Fruit fly (Drosophila melanogaster) whole organism, embryonic: ENCODE data around the gene AGO2.

Experiments
- Awh ChIP-seq: fragments of 200-800 bp; sonication (Bioruptor generic); IDR thresholded peaks from 2 replicates; pipeline ENCODE4, ENCODE4 v1.3.6; 2022; ENCODE audit warnings: missing biosample characterization, missing genetic modification characterization
- Bteb2 ChIP-seq: fragments of 200-800 bp; sonication (Bioruptor generic); optimal IDR thresholded peaks from 2 replicates; lab custom pipeline; 2016; ENCODE audit warnings: missing biosample characterization, missing genetic modification characterization
- CG10321 ChIP-seq: fragments of 200-800 bp; sonication (Bioruptor generic); IDR thresholded peaks from 2 replicates; pipeline ENCODE4 v1.3.6; 2022; ENCODE audit warnings: missing biosample characterization, missing genetic modification characterization
- CG11696 ChIP-seq: fragments of 200-800 bp; sonication (Bioruptor generic); IDR thresholded peaks from 2 replicates; pipeline ENCODE4 v1.3.6; 2022; ENCODE audit warnings: missing biosample characterization, missing genetic modification characterization
- CG12391 ChIP-seq: fragments of 200-800 bp; sonication (Bioruptor generic); optimal IDR thresholded peaks from 3 replicates; lab custom pipeline; 2018; ENCODE audit warnings: missing biosample characterization, mild to moderate bottlenecking, missing genetic modification characterization, moderate library complexity
- CG13775 ChIP-seq: fragments of 200-800 bp; sonication (Bioruptor generic); optimal IDR thresholded peaks from 3 replicates; lab custom pipeline; 2017; ENCODE audit warnings: missing biosample characterization, mild to moderate bottlenecking, missing genetic modification characterization
- CG16813 ChIP-seq: fragments of 200-800 bp; sonication (Bioruptor generic); IDR thresholded peaks from 3 replicates; pipeline ENCODE4 v1.3.6; 2022; ENCODE audit warnings: missing biosample characterization, missing genetic modification characterization; ENCODE audit not compliant: partially characterized antibody
- CG17385 ChIP-seq: fragments of 200-800 bp; sonication (Bioruptor generic); optimal IDR thresholded peaks from 3 replicates; lab custom pipeline; 2018; ENCODE audit warnings: missing biosample characterization, mild to moderate bottlenecking, missing genetic modification characterization
- CG17802 ChIP-seq: fragments of 200-800 bp; sonication (Bioruptor generic); optimal IDR thresholded peaks from 2 replicates; lab custom pipeline; 2018; ENCODE audit warnings: missing biosample characterization, mild to moderate bottlenecking, missing genetic modification characterization, moderate library complexity
- CG18476 ChIP-seq: fragments of 200-800 bp; sonication (Bioruptor generic); optimal IDR thresholded peaks from 2 replicates; lab custom pipeline; 2016; ENCODE audit warnings: missing biosample characterization, mild to moderate bottlenecking, missing genetic modification characterization
- CG30403 ChIP-seq: fragments of 200-800 bp; sonication (Bioruptor generic); optimal IDR thresholded peaks from 3 replicates; lab custom pipeline; 2016; ENCODE audit warnings: missing biosample characterization, missing genetic modification characterization
- CG31224 ChIP-seq: fragments of 200-800 bp; sonication (Bioruptor generic); IDR thresholded peaks from 2 replicates; pipeline ENCODE4 v1.3.6; 2022; ENCODE audit warnings: missing biosample characterization, missing genetic modification characterization
- CG33557 ChIP-seq: fragments of 200-800 bp; sonication (Bioruptor generic); optimal IDR thresholded peaks from 2 replicates; lab custom pipeline; 2019; ENCODE audit warnings: missing biosample characterization, mild to moderate bottlenecking, missing genetic modification characterization, moderate library complexity
- CG34376 ChIP-seq: fragments of 200-800 bp; sonication (Bioruptor generic); optimal IDR thresholded peaks from 2 replicates; lab custom pipeline; 2018; ENCODE audit warnings: missing biosample characterization, mild to moderate bottlenecking, missing genetic modification characterization
- CG3838 ChIP-seq: fragments of 200-800 bp; sonication (Bioruptor generic); optimal IDR thresholded peaks from 3 replicates; lab custom pipeline; 2016; ENCODE audit warnings: missing biosample characterization, missing genetic modification characterization
- CG3995 ChIP-seq: fragments of 200-800 bp; sonication (Bioruptor generic); optimal IDR thresholded peaks from 3 replicates; lab custom pipeline; 2016; ENCODE audit warnings: missing biosample characterization, missing genetic modification characterization
- CG42726 ChIP-seq: fragments of 200-800 bp; sonication (Bioruptor generic); IDR thresholded peaks from 2 replicates; pipeline ENCODE4 v1.3.6; 2022; ENCODE audit warnings: missing biosample characterization, missing genetic modification characterization; ENCODE audit not compliant: partially characterized antibody
- CG4282 ChIP-seq: fragments of 200-800 bp; sonication (Bioruptor generic); optimal IDR thresholded peaks from 2 replicates; lab custom pipeline; 2016; ENCODE audit warnings: missing biosample characterization, missing genetic modification characterization
- CHES-1-like ChIP-seq: fragments of 200-800 bp; sonication (Bioruptor generic); optimal IDR thresholded peaks from 2 replicates; lab custom pipeline; 2016; ENCODE audit warnings: missing biosample characterization, missing genetic modification characterization
- CTCF ChIP-seq: fragments of 200-800 bp; sonication (Bioruptor generic); optimal IDR thresholded peaks from 2 replicates; lab custom pipeline; 2017; ENCODE audit warnings: missing biosample characterization, mild to moderate bottlenecking, missing genetic modification characterization, moderate library complexity
- CkIIα-i1 ChIP-seq: fragments of 200-800 bp; sonication (Bioruptor generic); IDR thresholded peaks from 2 replicates; pipeline ENCODE4 v1.3.6; 2022; ENCODE audit warnings: missing biosample characterization, missing genetic modification characterization
- H2.0 ChIP-seq: fragments of 200-800 bp; sonication (Bioruptor generic); IDR thresholded peaks from 2 replicates; pipeline ENCODE4 v1.3.6; 2022; ENCODE audit warnings: missing biosample characterization, missing genetic modification characterization
- HLH3B ChIP-seq: fragments of 200-800 bp; sonication (Bioruptor generic); IDR thresholded peaks from 2 replicates; pipeline ENCODE4 v1.3.6; 2022; ENCODE audit warnings: missing biosample characterization, missing genetic modification characterization
- Hsf ChIP-seq: fragments of 200-800 bp; sonication (Bioruptor generic); optimal IDR thresholded peaks from 3 replicates; lab custom pipeline; 2016; ENCODE audit warnings: missing biosample characterization, missing genetic modification characterization
- Kr ChIP-seq: fragments of 200-800 bp; sonication (Bioruptor generic); optimal IDR thresholded peaks from 2 replicates; lab custom pipeline; 2017; ENCODE audit warnings: missing biosample characterization, mild to moderate bottlenecking, missing genetic modification characterization
- MTF-1 ChIP-seq: fragments of 200-800 bp; sonication (Bioruptor generic); optimal IDR thresholded peaks from 2 replicates; lab custom pipeline; 2018; ENCODE audit warnings: missing biosample characterization, mild to moderate bottlenecking, missing genetic modification characterization, borderline replicate concordance
- Mad ChIP-seq: fragments of 200-800 bp; sonication (Bioruptor generic); optimal IDR thresholded peaks from 2 replicates; lab custom pipeline; 2016; ENCODE audit warnings: missing biosample characterization, missing genetic modification characterization
- Neu2 ChIP-seq: fragments of 200-800 bp; sonication (Bioruptor generic); optimal IDR thresholded peaks from 3 replicates; lab custom pipeline; 2016; ENCODE audit warnings: missing biosample characterization, missing genetic modification characterization, borderline replicate concordance
- Nf-YC ChIP-seq: fragments of 200-800 bp; optimal IDR thresholded peaks from 3 replicates; lab custom pipeline; 2019; ENCODE audit warnings: missing biosample characterization, mild to moderate bottlenecking, missing genetic modification characterization, moderate library complexity
- Poxn ChIP-seq: fragments of 200-800 bp; sonication (Bioruptor generic); IDR thresholded peaks from 2 replicates; pipeline ENCODE4 v1.3.6; 2022; ENCODE audit warnings: missing biosample characterization, missing genetic modification characterization
- aop ChIP-seq: fragments of 200-800 bp; sonication (Bioruptor generic); IDR thresholded peaks from 2 replicates; pipeline ENCODE4 v1.3.6; 2022; ENCODE audit warnings: missing biosample characterization, missing genetic modification characterization
- bigmax ChIP-seq: fragments of 200-800 bp; sonication (Bioruptor generic); optimal IDR thresholded peaks from 2 replicates; lab custom pipeline; 2018; ENCODE audit warnings: missing biosample characterization, mild to moderate bottlenecking, missing genetic modification characterization
- cg ChIP-seq: fragments of 200-800 bp; sonication (Bioruptor generic); optimal IDR thresholded peaks from 3 replicates; lab custom pipeline; 2019; ENCODE audit warnings: missing biosample characterization, mild to moderate bottlenecking, missing genetic modification characterization, moderate library complexity
- crc ChIP-seq: fragments of 200-800 bp; sonication (Bioruptor generic); optimal IDR thresholded peaks from 2 replicates; lab custom pipeline; 2016; ENCODE audit warnings: missing biosample characterization, missing genetic modification characterization
- dati ChIP-seq: fragments of 200-800 bp; sonication (Bioruptor generic); IDR thresholded peaks from 2 replicates; pipeline ENCODE4 v1.3.6; 2022; ENCODE audit warnings: missing biosample characterization, missing genetic modification characterization
- disco-r ChIP-seq: fragments of 200-800 bp; sonication (Bioruptor generic); optimal IDR thresholded peaks from 2 replicates; lab custom pipeline; 2016; ENCODE audit warnings: missing biosample characterization, missing genetic modification characterization
- dmrt99B ChIP-seq: fragments of 200-800 bp; sonication (Bioruptor generic); optimal IDR thresholded peaks from 2 replicates; lab custom pipeline; 2018; ENCODE audit warnings: missing biosample characterization, mild to moderate bottlenecking, missing genetic modification characterization, moderate library complexity
- fd102C ChIP-seq: fragments of 200-800 bp; sonication (Bioruptor generic); optimal IDR thresholded peaks from 2 replicates; lab custom pipeline; 2018; ENCODE audit warnings: missing biosample characterization, mild to moderate bottlenecking, missing genetic modification characterization, moderate library complexity
- gcm ChIP-seq: fragments of 200-800 bp; sonication (Bioruptor generic); optimal IDR thresholded peaks from 2 replicates; lab custom pipeline; 2019; ENCODE audit warnings: missing biosample characterization, mild to moderate bottlenecking, missing genetic modification characterization, moderate library complexity
- grau ChIP-seq: fragments of 200-800 bp; optimal IDR thresholded peaks from 3 replicates; lab custom pipeline; 2019; ENCODE audit warnings: missing biosample characterization, mild to moderate bottlenecking, missing genetic modification characterization, moderate library complexity
- insv ChIP-seq, 2 experiments: fragments of 200-800 bp; sonication (Bioruptor generic); optimal IDR thresholded peaks; 3 replicates each; lab custom pipeline; 2016 to 2018; ENCODE audit warnings: missing biosample characterization in 2 of 2, missing genetic modification characterization in 2 of 2
- mld ChIP-seq: fragments of 200-800 bp; sonication (Bioruptor generic); IDR thresholded peaks from 3 replicates; pipeline ENCODE4 v1.3.6; 2022; ENCODE audit warnings: missing biosample characterization, missing genetic modification characterization; ENCODE audit not compliant: partially characterized antibody
- nerfin-2 ChIP-seq: fragments of 200-800 bp; sonication (Bioruptor generic); IDR thresholded peaks from 2 replicates; pipeline ENCODE4 v1.3.6; 2022; ENCODE audit warnings: missing biosample characterization, missing genetic modification characterization; ENCODE audit not compliant: partially characterized antibody
- p53 ChIP-seq: fragments of 200-800 bp; sonication (Bioruptor generic); optimal IDR thresholded peaks from 2 replicates; lab custom pipeline; 2016; ENCODE audit warnings: missing biosample characterization, missing genetic modification characterization
- pb ChIP-seq: fragments of 200-800 bp; sonication (Bioruptor generic); optimal IDR thresholded peaks from 3 replicates; lab custom pipeline; 2016; ENCODE audit warnings: missing biosample characterization, missing genetic modification characterization
- phol ChIP-seq: fragments of 200-800 bp; sonication (Bioruptor generic); optimal IDR thresholded peaks from 3 replicates; lab custom pipeline; 2018; ENCODE audit warnings: missing biosample characterization, mild to moderate bottlenecking, missing genetic modification characterization, moderate library complexity
- sens ChIP-seq: fragments of 200-800 bp; sonication (Bioruptor generic); peaks from one replicate; lab custom pipeline; 2016; ENCODE audit warnings: missing biosample characterization, missing genetic modification characterization
- stwl ChIP-seq: fragments of 200-800 bp; sonication (Bioruptor generic); optimal IDR thresholded peaks from 3 replicates; lab custom pipeline; 2018; ENCODE audit warnings: missing biosample characterization, mild to moderate bottlenecking, missing genetic modification characterization, moderate library complexity
- tio ChIP-seq: fragments of 200-800 bp; sonication (Bioruptor generic); optimal IDR thresholded peaks from 2 replicates; lab custom pipeline; 2017; ENCODE audit warnings: missing biosample characterization, missing genetic modification characterization, inconsistent platforms
- twi ChIP-seq: fragments of 200-800 bp; optimal IDR thresholded peaks from 2 replicates; lab custom pipeline; 2019; ENCODE audit warnings: missing biosample characterization, mild to moderate bottlenecking, missing genetic modification characterization, moderate library complexity
- vvl ChIP-seq: fragments of 200-800 bp; sonication (Bioruptor generic); IDR thresholded peaks from 2 replicates; pipeline ENCODE4 v1.3.6; 2022; ENCODE audit warnings: missing biosample characterization, missing genetic modification characterization
- wek ChIP-seq: fragments of 200-800 bp; sonication (Bioruptor generic); optimal IDR thresholded peaks from 3 replicates; lab custom pipeline; 2018; ENCODE audit warnings: missing biosample characterization, mild to moderate bottlenecking, missing genetic modification characterization, moderate library complexity
- zen2 ChIP-seq: fragments of 200-800 bp; sonication (Bioruptor generic); IDR thresholded peaks from 3 replicates; pipeline ENCODE4 v1.3.6; 2022; ENCODE audit warnings: missing biosample characterization, missing genetic modification characterization; ENCODE audit not compliant: partially characterized antibody

Gene AGO2

dm6 chr3L:15600051-15600450 is 46.1 kb downstream of the AGO2 start (continued):
- TF ChIP-seq CHES-1-like, result no peak
- TF ChIP-seq CG4282 (GFP tag; lab: Kevin White, UChicago), result no peak
- peak; percentile 10 for TF ChIP-seq CG17385 (GFP tag; lab: Kevin White, UChicago)
- TF ChIP-seq tio (GFP tag; lab: Kevin White, UChicago), result no peak
- TF ChIP-seq dati (GFP tag; lab: Robert Waterston, UW), result no peak
- TF ChIP-seq Poxn (GFP tag; lab: Robert Waterston, UW), result no peak
- TF ChIP-seq gcm (GFP tag; lab: Kevin White, UChicago), result no peak
- TF ChIP-seq crc (GFP tag; lab: Kevin White, UChicago), result no peak
- no peak for TF ChIP-seq CG42726 (GFP tag; lab: Robert Waterston, UW)
- TF ChIP-seq phol (tag; lab: Kevin White, UChicago), result peak; percentile 8
- TF ChIP-seq CG31224 (GFP tag; lab: Robert Waterston, UW), result no peak
- TF ChIP-seq CG30403, result no peak
- no peak for TF ChIP-seq CkIIα-i1 (GFP tag; lab: Robert Waterston, UW)
- no peak for TF ChIP-seq CG34376 (GFP tag; lab: Kevin White, UChicago)
- TF ChIP-seq CG11696 (GFP tag; lab: Robert Waterston, UW), result no peak
- TF ChIP-seq CTCF (GFP tag; lab: Kevin White, UChicago), result no peak
- no peak for TF ChIP-seq grau (tag; lab: Kevin White, UChicago)
- no peak for TF ChIP-seq twi
- no peak for TF ChIP-seq CG3838
- TF ChIP-seq stwl, result no peak
- no peak for TF ChIP-seq Neu2
- no peak for TF ChIP-seq Mad (GFP tag; lab: Kevin White, UChicago)
- TF ChIP-seq Bteb2, result no peak
- TF ChIP-seq CG18476 (GFP tag; lab: Kevin White, UChicago), result no peak
- no peak for TF ChIP-seq Awh
- no peak for TF ChIP-seq pb (GFP tag; lab: Kevin White, UChicago)
- no peak for TF ChIP-seq mld
- no peak for TF ChIP-seq nerfin-2
- no peak for TF ChIP-seq vvl (GFP tag; lab: Robert Waterston, UW)
- no peak for TF ChIP-seq CG16813 (GFP tag; lab: Robert Waterston, UW)
- TF ChIP-seq CG33557 (GFP tag; lab: Kevin White, UChicago), result no peak
- no peak for TF ChIP-seq disco-r
- TF ChIP-seq MTF-1, result no peak
- no peak for TF ChIP-seq fd102C (GFP tag; lab: Kevin White, UChicago)
- no peak for TF ChIP-seq Kr (GFP tag; lab: Kevin White, UChicago)
- TF ChIP-seq CG12391 (tag; lab: Kevin White, UChicago), result peak; percentile 21
- no peak for TF ChIP-seq zen2 (GFP tag; lab: Robert Waterston, UW)
- no peak for TF ChIP-seq CG17802 (tag; lab: Kevin White, UChicago)
- TF ChIP-seq wek, result no peak
- TF ChIP-seq aop, result no peak
- no peak for TF ChIP-seq p53 (GFP tag; lab: Kevin White, UChicago)
- TF ChIP-seq sens (GFP tag; lab: Kevin White, UChicago), result peak; percentile 87
- TF ChIP-seq bigmax (GFP tag; lab: Kevin White, UChicago), result no peak
- TF ChIP-seq CG13775 (GFP tag; lab: Kevin White, UChicago), result peak; percentile 10
- TF ChIP-seq Nf-YC, result no peak
- TF ChIP-seq CG10321, result no peak
- no peak for TF ChIP-seq CG3995 (GFP tag; lab: Kevin White, UChicago)
- no peak for TF ChIP-seq insv (GFP tag; optimal IDR thresholded peaks at IDR 0.05; lab: Kevin White, UChicago)
- TF ChIP-seq HLH3B (GFP tag; lab: Robert Waterston, UW), result no peak
- TF ChIP-seq H2.0, result no peak
- no peak for TF ChIP-seq cg
- no peak for TF ChIP-seq Hsf
- TF ChIP-seq dmrt99B (tag; lab: Kevin White, UChicago), result no peak
